Fruit fly (Drosophila melanogaster) whole organism, wandering third instar larva: ENCODE measurements around the gene CG34008.

Source experiments
- Abd-B ChIP-seq: fragments of >200 bp; optimal IDR thresholded peaks from 2 replicates; lab custom pipeline; 2017; ENCODE audit warnings: missing biosample characterization, missing genetic modification characterization
- CG32264 ChIP-seq: fragments of 200-800 bp; sonication (Bioruptor generic); optimal IDR thresholded peaks from 2 replicates; lab custom pipeline; 2016; ENCODE audit warnings: missing biosample characterization, missing genetic modification characterization
- CrebA ChIP-seq: fragments of 200-800 bp; sonication (Bioruptor generic); optimal IDR thresholded peaks from 2 replicates; lab custom pipeline; 2016; ENCODE audit warnings: missing biosample characterization, mild to moderate bottlenecking, missing genetic modification characterization, borderline replicate concordance
- Dfd ChIP-seq: fragments of >200 bp; optimal IDR thresholded peaks from 2 replicates; lab custom pipeline; 2017; ENCODE audit warnings: missing biosample characterization, missing genetic modification characterization
- Dif ChIP-seq: fragments of 200-275, 200-300 bp; sonication (Bioruptor generic); optimal IDR thresholded peaks from 2 replicates; lab custom pipeline; 2018; ENCODE audit warnings: missing biosample characterization, missing genetic modification characterization; ENCODE audit not compliant: partially characterized antibody
- GATAd ChIP-seq: sonication (Bioruptor generic); optimal IDR thresholded peaks from 2 replicates; lab custom pipeline; 2016; ENCODE audit warnings: missing biosample characterization, missing genetic modification characterization
- HLH106 ChIP-seq: fragments of 200-800 bp; optimal IDR thresholded peaks from 3 replicates; lab custom pipeline; 2019; ENCODE audit warnings: missing biosample characterization, mild to moderate bottlenecking, missing genetic modification characterization, moderate library complexity
- Hnf4 ChIP-seq: fragments of 200-800 bp; sonication (Bioruptor generic); optimal IDR thresholded peaks from 2 replicates; lab custom pipeline; 2016; ENCODE audit warnings: missing biosample characterization, mild to moderate bottlenecking, missing genetic modification characterization
- Hr78 ChIP-seq: fragments of >200 bp; optimal IDR thresholded peaks from 2 replicates; lab custom pipeline; 2017; ENCODE audit warnings: missing biosample characterization, missing genetic modification characterization
- Jra ChIP-seq: sonication (Bioruptor generic); optimal IDR thresholded peaks from 2 replicates; lab custom pipeline; 2016; ENCODE audit warnings: missing biosample characterization, missing genetic modification characterization
- Myc ChIP-seq: fragments of >200 bp; optimal IDR thresholded peaks from 2 replicates; lab custom pipeline; 2017
- N ChIP-seq: fragments of >200 bp; optimal IDR thresholded peaks from 2 replicates; lab custom pipeline; 2018; ENCODE audit warnings: missing biosample characterization, missing external identifiers, missing genetic modification characterization
- OdsH ChIP-seq: fragments of 200-800 bp; sonication (Bioruptor generic); optimal IDR thresholded peaks from 2 replicates; lab custom pipeline; 2016; ENCODE audit warnings: missing biosample characterization, mild to moderate bottlenecking, missing genetic modification characterization
- Rel ChIP-seq, 2 experiments: fragments of 200-800 bp; sonication (Bioruptor generic) in 1 of 2; optimal IDR thresholded peaks; 2 replicates in 1 of 2; 3 replicates in 1 of 2; lab custom pipeline; 2016 to 2019; ENCODE audit warnings: mild to moderate bottlenecking in 2 of 2, missing biosample characterization in 2 of 2, missing genetic modification characterization in 2 of 2, moderate library complexity in 1 of 2
- Sp1 ChIP-seq: fragments of 200-800 bp; sonication (Bioruptor generic); optimal IDR thresholded peaks from 3 replicates; lab custom pipeline; 2019; ENCODE audit warnings: missing biosample characterization, mild to moderate bottlenecking, missing genetic modification characterization, moderate library complexity
- Vsx2 ChIP-seq: fragments of 200-300, 225-300 bp; sonication (Bioruptor generic); optimal IDR thresholded peaks from 2 replicates; lab custom pipeline; 2018; ENCODE audit warnings: missing biosample characterization, missing genetic modification characterization; ENCODE audit not compliant: partially characterized antibody
- br ChIP-seq: fragments of 200-800 bp; sonication (Bioruptor generic); optimal IDR thresholded peaks from 2 replicates; lab custom pipeline; 2016; ENCODE audit warnings: missing biosample characterization, missing genetic modification characterization
- dsf ChIP-seq: sonication (Bioruptor generic); optimal IDR thresholded peaks from 2 replicates; lab custom pipeline; 2016; ENCODE audit warnings: missing biosample characterization, missing genetic modification characterization, borderline replicate concordance
- foxo ChIP-seq, 2 experiments: fragments of 200-800 bp; sonication (Bioruptor generic); optimal IDR thresholded peaks; 2 replicates in 1 of 2; 3 replicates in 1 of 2; lab custom pipeline; 2016 to 2017; ENCODE audit warnings: missing biosample characterization in 2 of 2, missing genetic modification characterization in 2 of 2
- fru ChIP-seq: fragments of 200-800 bp; sonication (Bioruptor generic); optimal IDR thresholded peaks from 3 replicates; lab custom pipeline; 2016; ENCODE audit warnings: missing biosample characterization, mild to moderate bottlenecking, missing genetic modification characterization
- jim ChIP-seq: fragments of 175-275, 200-325 bp; sonication (Bioruptor generic); optimal IDR thresholded peaks from 2 replicates; lab custom pipeline; 2016; ENCODE audit warnings: missing biosample characterization, mild to moderate bottlenecking, missing genetic modification characterization
- psq ChIP-seq: fragments of 200-800 bp; sonication (Bioruptor generic); optimal IDR thresholded peaks from 3 replicates; lab custom pipeline; 2017; ENCODE audit warnings: missing biosample characterization, mild to moderate bottlenecking, missing genetic modification characterization, moderate library complexity
- sage ChIP-seq: fragments of 200-800 bp; sonication (Bioruptor generic); optimal IDR thresholded peaks from 2 replicates; lab custom pipeline; 2016; ENCODE audit warnings: missing biosample characterization, mild to moderate bottlenecking, missing genetic modification characterization
- sv ChIP-seq: fragments of 200-800 bp; sonication (Bioruptor generic); optimal IDR thresholded peaks from 3 replicates; lab custom pipeline; 2016; ENCODE audit warnings: missing biosample characterization, missing genetic modification characterization
- tai ChIP-seq: sonication (Bioruptor generic); optimal IDR thresholded peaks from 2 replicates; lab custom pipeline; 2016; ENCODE audit warnings: missing biosample characterization, missing genetic modification characterization
- woc ChIP-seq: sonication (Bioruptor generic); optimal IDR thresholded peaks from 2 replicates; lab custom pipeline; 2016; ENCODE audit warnings: missing biosample characterization, mild to moderate bottlenecking, missing genetic modification characterization

Gene CG34008

DNA sequence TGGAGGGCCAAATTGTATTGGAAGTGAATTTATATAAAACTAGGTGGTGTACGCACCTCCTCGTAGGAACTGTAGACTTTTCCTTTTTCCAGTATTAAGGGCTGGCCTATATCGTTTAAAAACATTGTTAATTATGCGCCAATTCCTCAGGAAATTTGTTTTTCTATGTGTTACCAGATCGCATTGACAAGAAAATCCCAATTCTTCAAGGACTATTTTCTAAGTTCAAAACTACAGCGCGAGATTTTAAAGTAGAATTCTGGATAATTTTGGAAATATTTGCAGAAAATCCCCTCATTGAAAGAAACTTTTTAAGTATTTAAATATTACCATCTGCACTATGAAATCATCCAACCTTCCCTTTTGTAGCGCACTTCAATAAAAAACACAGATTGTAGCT lies at the start of gene CG34008:
Gene CG34008 (minus strand): TSS at position 147 of the 400 bp plus-strand sequence.
- no peak for TF ChIP-seq GATAd (GFP tag; lab: Kevin White, UChicago)
- no peak for TF ChIP-seq foxo (GFP tag; optimal IDR thresholded peaks at IDR 0.05; lab: Kevin White, UChicago)
- no peak for TF ChIP-seq Jra
- no peak for TF ChIP-seq tai
- TF ChIP-seq sage (GFP tag; lab: Kevin White, UChicago), result no peak
- TF ChIP-seq dsf (GFP tag; lab: Kevin White, UChicago), result no peak
- no peak for TF ChIP-seq CG32264 (GFP tag; lab: Kevin White, UChicago)
- TF ChIP-seq Hnf4, result no peak
- TF ChIP-seq N, result no peak
- no peak for TF ChIP-seq br
- TF ChIP-seq Hr78 (GFP tag; lab: Kevin White, UChicago), result no peak
- no peak for TF ChIP-seq Vsx2 (GFP tag; lab: Kevin White, UChicago)
- no peak for TF ChIP-seq sv (GFP tag; lab: Kevin White, UChicago)
- no peak for TF ChIP-seq HLH106 (tag; lab: Kevin White, UChicago)
- no peak for TF ChIP-seq fru
- TF ChIP-seq OdsH (GFP tag; lab: Kevin White, UChicago), result no peak
- no peak for TF ChIP-seq Sp1 (GFP tag; lab: Kevin White, UChicago)
- TF ChIP-seq woc, result no peak

dm6 chr3R:20626123-20626522 lies 44.8 kb upstream of the CG34008 start:
- TF ChIP-seq CrebA (GFP tag; lab: Kevin White, UChicago), result no peak
- TF ChIP-seq CG32264 (GFP tag; lab: Kevin White, UChicago), result no peak
- TF ChIP-seq HLH106 (tag; lab: Kevin White, UChicago), result no peak
- TF ChIP-seq fru, result no peak
- TF ChIP-seq Vsx2 (GFP tag; lab: Kevin White, UChicago), result no peak
- TF ChIP-seq Dfd (GFP tag; lab: Kevin White, UChicago), result no peak
- no peak for TF ChIP-seq Rel (GFP tag; optimal IDR thresholded peaks at IDR 0.05; lab: Kevin White, UChicago)
- TF ChIP-seq Rel (tag; optimal IDR thresholded peaks at IDR 0.05; lab: Kevin White, UChicago), result no peak

DNA sequence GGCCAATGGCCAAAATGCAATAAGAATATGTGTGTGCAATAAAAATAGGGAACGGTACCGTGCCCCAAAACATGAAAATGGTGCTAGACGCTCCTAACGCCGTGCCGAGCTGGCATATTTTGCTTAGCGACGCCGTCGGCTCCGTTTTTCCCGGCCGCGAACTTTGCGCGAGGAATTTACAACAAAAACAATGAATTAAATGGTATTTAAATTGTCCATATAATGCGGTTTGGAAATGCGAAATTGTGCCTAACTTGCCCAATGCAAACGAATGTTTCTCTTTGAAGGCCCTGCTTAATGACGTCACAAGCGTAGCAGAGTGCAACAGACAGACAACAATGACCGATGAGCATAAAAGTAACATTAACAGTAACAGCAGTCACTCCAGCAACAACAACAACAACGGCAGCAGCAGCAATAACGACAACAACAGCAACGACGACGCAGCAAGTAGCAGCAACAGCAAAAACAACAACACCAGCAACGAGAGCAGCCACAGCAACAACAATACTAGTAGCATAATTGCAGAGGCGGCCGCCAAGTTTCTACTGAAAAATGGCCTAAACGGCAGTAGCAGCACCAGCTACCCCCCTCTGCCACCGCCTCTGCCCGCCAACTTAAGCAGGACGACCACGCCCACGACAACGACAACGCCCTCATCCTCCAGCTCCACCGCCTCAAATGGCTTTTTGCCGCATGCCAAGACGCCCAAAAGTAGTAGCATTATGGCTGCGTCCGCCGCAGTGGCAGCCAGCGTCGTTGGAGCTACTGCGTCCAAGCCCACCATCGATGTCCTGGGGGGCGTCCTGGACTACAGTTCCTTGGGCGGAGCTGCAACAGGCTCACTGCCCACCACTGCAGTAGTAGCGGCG lies 41.2 kb upstream of the CG34008 start:
- TF ChIP-seq dsf (GFP tag; lab: Kevin White, UChicago), result no peak
- peak; percentile 9 for TF ChIP-seq psq (GFP tag; lab: Kevin White, UChicago)
- TF ChIP-seq Dif (GFP tag; lab: Kevin White, UChicago), result no peak
- TF ChIP-seq, all 38 proteins: peak for 1

- TF ChIP-seq dsf (GFP tag; lab: Kevin White, UChicago), result no peak
- TF ChIP-seq N, result peak; percentile 94
- TF ChIP-seq Myc, result no peak
- peak; percentile 77 for TF ChIP-seq psq (GFP tag; lab: Kevin White, UChicago)
- TF ChIP-seq Hr78 (GFP tag; lab: Kevin White, UChicago), result peak; percentile 60
- TF ChIP-seq Abd-B, result peak; percentile 49
Observed at dm6 chr3R:20621805-20622286, 40.5 kb upstream of the CG34008 start, which contains the start of gene H. TSS of gene H (plus strand) at chr3R:20621938.

dm6 chr3R:20618947-20619346 lies 37.6 kb upstream of the CG34008 start:
- TF ChIP-seq Dfd (GFP tag; lab: Kevin White, UChicago) (peak; percentile 62), Rel (GFP tag; optimal IDR thresholded peaks at IDR 0.05; lab: Kevin White, UChicago) (no peak), Rel (tag; optimal IDR thresholded peaks at IDR 0.05; lab: Kevin White, UChicago) (no peak)
- TF ChIP-seq, all 38 proteins: peak for 1

DNA sequence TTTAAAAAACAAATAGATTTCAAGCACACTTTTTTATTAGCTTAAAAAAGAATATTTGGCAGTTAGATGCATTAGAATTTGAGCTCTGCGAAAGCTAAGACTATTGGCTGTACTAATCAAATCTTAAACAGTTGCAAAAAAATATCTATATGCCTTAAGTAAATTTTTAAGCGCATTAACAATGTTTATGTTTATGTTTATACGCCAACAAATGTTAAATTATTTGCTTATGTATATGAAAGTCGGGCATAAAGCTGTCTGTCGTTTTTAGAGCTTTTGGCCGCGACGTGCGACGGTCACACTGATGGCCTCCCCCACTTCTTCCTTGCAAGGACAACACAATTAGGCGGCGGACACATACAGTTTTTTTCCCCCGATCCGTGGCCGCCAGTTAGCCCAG lies 36.3 kb upstream of the CG34008 start, which contains the start of gene CG5466:
Gene CG5466 (plus strand): TSS at position 301 of the 400 bp plus-strand sequence.
- TF ChIP-seq Dif (GFP tag; lab: Kevin White, UChicago) (no peak), jim (GFP tag; lab: Kevin White, UChicago) (no peak)
